Fruit fly (Drosophila melanogaster) whole organism, embryonic: ENCODE results near the gene CG14244.
A peak's percentile ranks its signal among the peaks of the same experiment; 100 is the strongest.

Source experiments
- Aef1 ChIP-seq: fragments of 200-800 bp; sonication (Bioruptor generic); IDR thresholded peaks from 3 replicates; pipeline ENCODE4 v1.3.6; 2022; ENCODE audit warnings: missing biosample characterization, missing genetic modification characterization
- Blimp-1 ChIP-seq: fragments of 200-800 bp; sonication (Bioruptor generic); optimal IDR thresholded peaks from 3 replicates; lab custom pipeline; 2018; ENCODE audit warnings: missing biosample characterization, missing genetic modification characterization, mild to moderate bottlenecking, moderate library complexity, missing genetic modification reagents
- Bteb2 ChIP-seq: fragments of 200-800 bp; sonication (Bioruptor generic); optimal IDR thresholded peaks from 2 replicates; lab custom pipeline; 2016; ENCODE audit warnings: missing biosample characterization, missing genetic modification characterization
- CG10565 ChIP-seq: fragments of 200-800 bp; sonication (Bioruptor generic); optimal IDR thresholded peaks from 3 replicates; lab custom pipeline; 2016; ENCODE audit warnings: missing biosample characterization, mild to moderate bottlenecking, missing genetic modification characterization
- CG12155 ChIP-seq: fragments of 200-800 bp; sonication (Bioruptor generic); optimal IDR thresholded peaks from 3 replicates; lab custom pipeline; 2016; ENCODE audit warnings: missing biosample characterization, missing genetic modification characterization
- CG12219 ChIP-seq: fragments of 200-800 bp; sonication (Bioruptor generic); optimal IDR thresholded peaks from 3 replicates; lab custom pipeline; 2018; ENCODE audit warnings: missing biosample characterization, mild to moderate bottlenecking, missing genetic modification characterization
- CG12236 ChIP-seq: fragments of 200-800 bp; sonication (Bioruptor generic); optimal IDR thresholded peaks from 2 replicates; lab custom pipeline; 2016; ENCODE audit warnings: missing biosample characterization, missing genetic modification characterization
- CG12769 ChIP-seq: fragments of 200-800 bp; sonication (Bioruptor generic); optimal IDR thresholded peaks from 2 replicates; lab custom pipeline; 2019; ENCODE audit warnings: missing biosample characterization, mild to moderate bottlenecking, missing genetic modification characterization, moderate library complexity
- CG13296 ChIP-seq: fragments of 200-800 bp; sonication (Bioruptor generic); optimal IDR thresholded peaks from 3 replicates; lab custom pipeline; 2018; ENCODE audit warnings: missing biosample characterization, mild to moderate bottlenecking, missing genetic modification characterization
- CG14860 ChIP-seq: fragments of 200-800 bp; sonication (Bioruptor generic); IDR thresholded peaks from 3 replicates; pipeline ENCODE4 v1.3.6; 2022; ENCODE audit warnings: missing biosample characterization, missing genetic modification characterization; ENCODE audit not compliant: partially characterized antibody
- CG1529 ChIP-seq: fragments of 200-800 bp; sonication (Bioruptor generic); optimal IDR thresholded peaks from 3 replicates; lab custom pipeline; 2018; ENCODE audit warnings: missing biosample characterization, missing genetic modification characterization
- CG17361 ChIP-seq: fragments of 200-800 bp; sonication (Bioruptor generic); IDR thresholded peaks from 3 replicates; pipeline ENCODE4 v1.3.6; 2022; ENCODE audit warnings: missing biosample characterization, missing genetic modification characterization
- CG17568 ChIP-seq: fragments of 200-800 bp; sonication (Bioruptor generic); optimal IDR thresholded peaks from 2 replicates; lab custom pipeline; 2018; ENCODE audit warnings: missing biosample characterization, mild to moderate bottlenecking, missing genetic modification characterization, moderate library complexity
- CG18011 ChIP-seq: fragments of 200-800 bp; sonication (Bioruptor generic); optimal IDR thresholded peaks from 2 replicates; lab custom pipeline; 2017; ENCODE audit warnings: missing biosample characterization, missing genetic modification characterization, mild to moderate bottlenecking, moderate library complexity, missing genotype
- CG2889 ChIP-seq: fragments of 200-800 bp; sonication (Bioruptor generic); IDR thresholded peaks from 3 replicates; pipeline ENCODE4 v1.3.6; 2022; ENCODE audit warnings: missing biosample characterization, missing genetic modification characterization
- CG30431 ChIP-seq: fragments of 200-800 bp; sonication (Bioruptor generic); optimal IDR thresholded peaks from 2 replicates; lab custom pipeline; 2017; ENCODE audit warnings: missing biosample characterization, missing genetic modification characterization
- CG34422 ChIP-seq: fragments of 200-800 bp; sonication (Bioruptor generic); IDR thresholded peaks from 3 replicates; pipeline ENCODE4 v1.3.6; 2022; ENCODE audit warnings: missing biosample characterization, missing genetic modification characterization
- CG42726 ChIP-seq: fragments of 200-800 bp; sonication (Bioruptor generic); IDR thresholded peaks from 2 replicates; pipeline ENCODE4 v1.3.6; 2022; ENCODE audit warnings: missing biosample characterization, missing genetic modification characterization; ENCODE audit not compliant: partially characterized antibody
- CG6175 ChIP-seq: fragments of 200-800 bp; sonication (Bioruptor generic); IDR thresholded peaks from 3 replicates; pipeline ENCODE4 v1.3.6; 2022; ENCODE audit warnings: missing biosample characterization, missing genetic modification characterization
- CG6272 ChIP-seq: fragments of 200-800 bp; sonication (Bioruptor generic); IDR thresholded peaks from 2 replicates; pipeline ENCODE4 v1.3.6; 2022; ENCODE audit warnings: missing biosample characterization, missing genetic modification characterization
- CG7271 ChIP-seq: fragments of 200-800 bp; sonication (Bioruptor generic); optimal IDR thresholded peaks from 2 replicates; lab custom pipeline; 2018; ENCODE audit warnings: missing biosample characterization, mild to moderate bottlenecking, missing genetic modification characterization, moderate library complexity
- CG8924 ChIP-seq: fragments of 200-800 bp; optimal IDR thresholded peaks from 3 replicates; lab custom pipeline; 2019; ENCODE audit warnings: missing biosample characterization, mild to moderate bottlenecking, missing genetic modification characterization, moderate library complexity
- Camta ChIP-seq: fragments of 200-800 bp; sonication (Bioruptor generic); optimal IDR thresholded peaks from 2 replicates; lab custom pipeline; 2016; ENCODE audit warnings: missing biosample characterization, missing genetic modification characterization
- D ChIP-seq, 2 experiments: fragments of 200-800 bp in 1 of 2; fragments of >200 bp in 1 of 2; sonication (Bioruptor generic) in 1 of 2; optimal IDR thresholded peaks; 2 replicates in 1 of 2; 3 replicates in 1 of 2; lab custom pipeline; 2017; ENCODE audit warnings: mild to moderate bottlenecking in 1 of 2, missing biosample characterization in 1 of 2, missing genetic modification characterization in 1 of 2, missing genetic modification reagents in 1 of 2
- Dll ChIP-seq: fragments of 200-800 bp; sonication (Bioruptor generic); IDR thresholded peaks from 4 replicates; pipeline ENCODE4 v1.3.6; 2022; ENCODE audit warnings: missing biosample characterization, missing genetic modification characterization; ENCODE audit not compliant: partially characterized antibody
- Drgx ChIP-seq: fragments of 200-800 bp; sonication (Bioruptor generic); IDR thresholded peaks from 2 replicates; pipeline ENCODE4 v1.3.6; 2022; ENCODE audit warnings: missing biosample characterization, missing genetic modification characterization
- Fer2 ChIP-seq: fragments of 200-800 bp; sonication (Bioruptor generic); optimal IDR thresholded peaks from 2 replicates; lab custom pipeline; 2018; ENCODE audit warnings: missing biosample characterization, mild to moderate bottlenecking, missing genetic modification characterization, moderate library complexity
- Hr39 ChIP-seq: fragments of >200 bp; optimal IDR thresholded peaks from 2 replicates; lab custom pipeline; 2017
- Mad ChIP-seq: fragments of 200-800 bp; sonication (Bioruptor generic); optimal IDR thresholded peaks from 2 replicates; lab custom pipeline; 2016; ENCODE audit warnings: missing biosample characterization, missing genetic modification characterization
- Max ChIP-seq: fragments of 200-800 bp; sonication (Bioruptor generic); optimal IDR thresholded peaks from 2 replicates; lab custom pipeline; 2016; ENCODE audit warnings: missing biosample characterization, mild to moderate bottlenecking, missing genetic modification characterization
- Mrtf ChIP-seq: fragments of 200-800 bp; sonication (Bioruptor generic); IDR thresholded peaks from 3 replicates; pipeline ENCODE4 v1.3.6; 2022; ENCODE audit warnings: missing biosample characterization, missing genetic modification characterization
- Neu2 ChIP-seq: fragments of 200-800 bp; sonication (Bioruptor generic); optimal IDR thresholded peaks from 3 replicates; lab custom pipeline; 2016; ENCODE audit warnings: missing biosample characterization, missing genetic modification characterization, borderline replicate concordance
- Sry-β ChIP-seq: fragments of 200-800 bp; sonication (Bioruptor generic); optimal IDR thresholded peaks from 2 replicates; lab custom pipeline; 2018; ENCODE audit warnings: missing biosample characterization, mild to moderate bottlenecking, missing genetic modification characterization, moderate library complexity
- TFAM ChIP-seq: fragments of 200-800 bp; sonication (Bioruptor generic); optimal IDR thresholded peaks from 2 replicates; lab custom pipeline; 2017; ENCODE audit warnings: missing biosample characterization, missing genetic modification characterization, inconsistent platforms
- abd-A ChIP-seq: fragments of 200-800 bp; sonication (Bioruptor generic); optimal IDR thresholded peaks from 3 replicates; lab custom pipeline; 2019; ENCODE audit warnings: missing biosample characterization, mild to moderate bottlenecking, missing genetic modification characterization, moderate library complexity
- ap ChIP-seq: fragments of 200-800 bp; sonication (Bioruptor generic); IDR thresholded peaks from 2 replicates; pipeline ENCODE4 v1.3.6; 2022; ENCODE audit warnings: missing biosample characterization, missing genetic modification characterization
- cad ChIP-seq: fragments of >200 bp; optimal IDR thresholded peaks from 2 replicates; lab custom pipeline; 2017; ENCODE audit warnings: missing biosample characterization, missing genetic modification characterization
- en ChIP-seq: fragments of 200-800 bp; sonication (Bioruptor generic); optimal IDR thresholded peaks from 2 replicates; lab custom pipeline; 2016; ENCODE audit warnings: missing biosample characterization, missing genetic modification characterization
- esg ChIP-seq: fragments of 200-800 bp; sonication (Bioruptor generic); conservative IDR thresholded peaks from 2 replicates; pipeline ENCODE4 v1.3.6; 2022; ENCODE audit warnings: missing biosample characterization, missing genetic modification characterization
- fd102C ChIP-seq: fragments of 200-800 bp; sonication (Bioruptor generic); optimal IDR thresholded peaks from 2 replicates; lab custom pipeline; 2018; ENCODE audit warnings: missing biosample characterization, mild to moderate bottlenecking, missing genetic modification characterization, moderate library complexity
- fd3F ChIP-seq: fragments of 200-800 bp; sonication (Bioruptor generic); optimal IDR thresholded peaks from 2 replicates; lab custom pipeline; 2018; ENCODE audit warnings: missing biosample characterization, mild to moderate bottlenecking, missing genetic modification characterization, moderate library complexity
- gsb ChIP-seq: fragments of 200-800 bp; sonication (Bioruptor generic); IDR thresholded peaks from 2 replicates; pipeline ENCODE4 v1.3.6; 2022; ENCODE audit warnings: missing biosample characterization, missing genetic modification characterization
- h ChIP-seq: fragments of >200 bp; optimal IDR thresholded peaks from 2 replicates; lab custom pipeline; 2017
- hth ChIP-seq: fragments of >200 bp; optimal IDR thresholded peaks from 2 replicates; lab custom pipeline; 2017; ENCODE audit warnings: inconsistent platforms
- nerfin-2 ChIP-seq: fragments of 200-800 bp; sonication (Bioruptor generic); IDR thresholded peaks from 2 replicates; pipeline ENCODE4 v1.3.6; 2022; ENCODE audit warnings: missing biosample characterization, missing genetic modification characterization; ENCODE audit not compliant: partially characterized antibody
- oc ChIP-seq: fragments of 200-800 bp; sonication (Bioruptor generic); optimal IDR thresholded peaks from 2 replicates; lab custom pipeline; 2018; ENCODE audit warnings: missing biosample characterization, mild to moderate bottlenecking, missing genetic modification characterization, moderate library complexity
- pum ChIP-seq: fragments of 200-800 bp; sonication (Bioruptor generic); optimal IDR thresholded peaks from 2 replicates; lab custom pipeline; 2016; ENCODE audit warnings: missing biosample characterization, missing genetic modification characterization
- ssp ChIP-seq: fragments of 200-800 bp; sonication (Bioruptor generic); IDR thresholded peaks from 2 replicates; pipeline ENCODE4 v1.3.6; 2022; ENCODE audit warnings: missing biosample characterization, missing genetic modification characterization
- tup ChIP-seq: fragments of 200-800 bp; sonication (Bioruptor generic); optimal IDR thresholded peaks from 2 replicates; lab custom pipeline; 2016; ENCODE audit warnings: missing biosample characterization, mild to moderate bottlenecking, missing genetic modification characterization, moderate library complexity
- vfl ChIP-seq: fragments of 200-800 bp; sonication (Bioruptor generic); optimal IDR thresholded peaks from 2 replicates; lab custom pipeline; 2016; ENCODE audit warnings: missing biosample characterization, missing genetic modification characterization
- vnd ChIP-seq: fragments of 200-800 bp; sonication (Bioruptor generic); IDR thresholded peaks from 3 replicates; pipeline ENCODE4 v1.3.6; 2022; ENCODE audit warnings: missing biosample characterization, missing genetic modification characterization; ENCODE audit not compliant: partially characterized antibody

The CG14244 gene

DNA sequence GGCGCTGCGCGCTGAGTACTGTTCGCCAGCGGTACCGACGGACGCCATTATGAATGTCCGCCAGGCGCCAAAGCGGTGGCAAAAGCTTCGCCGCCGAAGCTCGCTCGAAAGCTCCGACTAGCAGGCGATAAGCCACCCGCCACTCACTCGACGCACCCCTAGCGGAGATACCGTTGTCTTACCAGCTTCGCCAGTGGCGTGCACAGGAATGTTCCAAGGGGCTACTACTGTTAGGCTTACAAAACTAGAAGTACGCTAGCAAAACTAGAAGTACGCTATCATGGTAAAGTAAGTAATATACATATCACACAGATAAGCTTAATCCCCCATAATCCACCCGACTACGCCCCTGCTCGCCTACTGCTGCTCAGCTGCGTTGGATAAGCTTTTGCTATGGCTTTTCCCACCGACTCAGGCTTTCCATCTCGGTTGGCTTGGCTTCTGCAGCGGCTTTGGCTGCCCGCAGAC is 11.8 kb upstream of the CG14244 start, which contains the start of gene amon (continued):
- TF ChIP-seq TFAM (GFP tag; lab: Kevin White, UChicago): peak; percentile 69
- peak; percentile 86 for TF ChIP-seq CG10565 (GFP tag; lab: Kevin White, UChicago)
- peak; percentile 84 for TF ChIP-seq CG12236 (GFP tag; lab: Kevin White, UChicago)
- peak; percentile 63 for TF ChIP-seq CG7271 (tag; lab: Kevin White, UChicago)
- peak; percentile 99 for TF ChIP-seq Aef1
- peak; percentile 97 for TF ChIP-seq Mad (GFP tag; lab: Kevin White, UChicago)
- peak; percentile 99 for TF ChIP-seq vfl
- TF ChIP-seq CG18011: peak; percentile 91
- peak; percentile 99 for TF ChIP-seq CG34422 (GFP tag; lab: Robert Waterston, UW)
- peak; percentile 93 for TF ChIP-seq ssp (GFP tag; lab: Robert Waterston, UW)
- peak; percentile 98 for TF ChIP-seq pum (GFP tag; lab: Kevin White, UChicago)
- TF ChIP-seq CG1529: peak; percentile 90
- peak; percentile 99 for TF ChIP-seq CG13296 (GFP tag; lab: Kevin White, UChicago)
- TF ChIP-seq Blimp-1: peak; percentile 94
- TF ChIP-seq CG30431 (GFP tag; lab: Kevin White, UChicago): peak; percentile 95
- no peak for TF ChIP-seq vnd
- TF ChIP-seq CG14860 (GFP tag; lab: Robert Waterston, UW): no peak
- peak; percentile 16 for TF ChIP-seq fd102C (GFP tag; lab: Kevin White, UChicago)
- peak; percentile 98 for TF ChIP-seq tup
- TF ChIP-seq hth (lab: Kevin White, UChicago): no peak
- peak; percentile 98 for TF ChIP-seq Bteb2 (GFP tag; lab: Kevin White, UChicago)
- TF ChIP-seq CG12769: peak; percentile 100
- peak; percentile 98 for TF ChIP-seq CG12219
- no peak for TF ChIP-seq h
- TF ChIP-seq CG8924: peak; percentile 97
- TF ChIP-seq esg (GFP tag; lab: Robert Waterston, UW): peak; percentile 99
- TF ChIP-seq Neu2 (GFP tag; lab: Kevin White, UChicago): peak; percentile 87
- no peak for TF ChIP-seq CG17568 (GFP tag; lab: Kevin White, UChicago)
- TF ChIP-seq fd3F (GFP tag; lab: Kevin White, UChicago): peak; percentile 99
- peak; percentile 98 for TF ChIP-seq CG2889
- TF ChIP-seq D (optimal IDR thresholded peaks at IDR 0.05; lab: Kevin White, UChicago): no peak
- TF ChIP-seq D (GFP tag; optimal IDR thresholded peaks at IDR 0.05; lab: Kevin White, UChicago): peak; percentile 95
- TF ChIP-seq abd-A (tag; lab: Kevin White, UChicago): peak; percentile 90
- TF ChIP-seq nerfin-2: no peak
- no peak for TF ChIP-seq Dll
- peak; percentile 99 for TF ChIP-seq Mrtf (GFP tag; lab: Robert Waterston, UW)
- TF ChIP-seq Fer2 (tag; lab: Kevin White, UChicago): peak; percentile 98
- TF ChIP-seq Camta (GFP tag; lab: Kevin White, UChicago): peak; percentile 96
- TF ChIP-seq cad (GFP tag; lab: Kevin White, UChicago): no peak
- TF ChIP-seq oc (tag; lab: Kevin White, UChicago): peak; percentile 95
- TF ChIP-seq gsb (GFP tag; lab: Robert Waterston, UW): peak; percentile 97
- no peak for TF ChIP-seq CG42726 (GFP tag; lab: Robert Waterston, UW)
- TF ChIP-seq en (GFP tag; lab: Kevin White, UChicago): peak; percentile 97
- TF ChIP-seq Sry-β (GFP tag; lab: Kevin White, UChicago): no peak
- peak; percentile 97 for TF ChIP-seq CG12155 (GFP tag; lab: Kevin White, UChicago)
- peak; percentile 97 for TF ChIP-seq ap (GFP tag; lab: Robert Waterston, UW)
- no peak for TF ChIP-seq Hr39 (lab: Kevin White, UChicago)
- peak; percentile 95 for TF ChIP-seq Max (GFP tag; lab: Kevin White, UChicago)
- TF ChIP-seq Drgx (GFP tag; lab: Robert Waterston, UW): peak; percentile 98
- TF ChIP-seq CG6175 (GFP tag; lab: Robert Waterston, UW): peak; percentile 98
- peak; percentile 96; the same call in 2 of the 3 replicates for TF ChIP-seq CG17361 (GFP tag; lab: Robert Waterston, UW)
- peak; percentile 98 for TF ChIP-seq CG6272 (GFP tag; lab: Robert Waterston, UW)
